Worm (Caenorhabditis elegans) whole organism, L4/young adult: ENCODE results near the gene T10H10.2.

ENCODE experiments used
- W03F9.2 ChIP-seq: fragments of 150-350 bp; optimal IDR thresholded peaks from 2 replicates; lab custom pipeline; 2014; ENCODE audit warnings: missing biosample characterization, missing genetic modification characterization
- dao-5 ChIP-seq: sonication (generic microtip); optimal IDR thresholded peaks from 2 replicates; lab custom pipeline; 2016; ENCODE audit warnings: missing genotype, missing genetic modification characterization, moderate library complexity, missing compliant biosample characterization
- him-1 ChIP-seq: sonication (generic microtip); optimal IDR thresholded peaks from 2 replicates; lab custom pipeline; 2016; ENCODE audit warnings: missing genotype, missing genetic modification reagents, missing genetic modification characterization, missing compliant biosample characterization

DNA sequence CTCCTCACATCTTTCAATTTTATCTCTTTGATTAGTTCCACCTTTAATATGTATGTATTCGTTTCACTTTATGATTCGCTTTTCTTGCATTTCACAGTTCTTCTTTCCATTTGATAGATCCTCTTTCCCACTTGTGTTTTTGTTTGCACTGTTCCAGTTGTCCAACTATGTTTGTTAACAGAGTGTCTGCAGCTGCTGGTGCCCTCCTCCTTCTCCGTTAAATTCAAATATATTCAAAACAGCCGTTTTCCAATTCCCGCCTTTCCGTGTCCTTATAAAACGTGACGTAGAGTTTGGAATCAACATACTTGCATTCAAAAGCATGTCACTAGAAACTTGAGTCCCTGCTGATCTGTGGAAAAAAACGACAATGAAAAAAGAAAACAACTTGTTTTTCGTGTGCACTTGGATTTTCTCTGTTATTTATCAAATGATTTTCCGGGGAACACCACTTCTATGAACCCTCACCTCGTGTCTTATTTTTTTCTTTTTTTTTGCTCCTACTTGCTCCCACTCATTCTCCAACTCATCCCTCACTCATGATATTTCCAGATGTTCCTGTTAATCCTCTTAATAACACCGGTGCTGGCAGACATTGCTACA lies at the start of gene T10H10.2:
- TF ChIP-seq dao-5 (tag; lab: Kevin White, UChicago), result no peak
- no peak for TF ChIP-seq him-1 (tag; lab: Kevin White, UChicago)
- no peak for TF ChIP-seq W03F9.2 (tag; lab: Kevin White, UChicago)
